Worm (Caenorhabditis elegans): ENCODE measurements around the gene nfyc-1.

Gene nfyc-1

DNA sequence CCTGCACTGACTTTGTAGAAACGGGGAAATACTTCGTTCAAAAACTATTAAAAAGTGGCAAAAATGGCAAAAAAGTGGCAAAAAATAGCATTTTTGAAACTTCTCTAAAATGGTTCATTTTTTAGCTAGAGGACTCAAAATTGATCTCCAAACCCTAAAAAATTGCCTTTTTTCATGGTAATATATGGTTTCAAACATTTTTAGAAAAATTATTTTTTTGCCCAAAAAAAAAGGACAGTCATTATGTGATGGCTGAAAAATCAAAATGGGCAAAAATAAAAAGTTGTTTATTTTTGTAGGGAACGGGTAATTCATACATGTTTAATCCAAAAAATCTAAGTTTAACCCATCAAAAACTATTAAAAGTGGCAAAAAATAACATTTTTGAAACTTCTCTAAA, 44.2 kb downstream of the nfyc-1 start:
- no peak for TF ChIP-seq nhr-11 (tag; optimal IDR thresholded peaks at IDR 0.05)

DNA sequence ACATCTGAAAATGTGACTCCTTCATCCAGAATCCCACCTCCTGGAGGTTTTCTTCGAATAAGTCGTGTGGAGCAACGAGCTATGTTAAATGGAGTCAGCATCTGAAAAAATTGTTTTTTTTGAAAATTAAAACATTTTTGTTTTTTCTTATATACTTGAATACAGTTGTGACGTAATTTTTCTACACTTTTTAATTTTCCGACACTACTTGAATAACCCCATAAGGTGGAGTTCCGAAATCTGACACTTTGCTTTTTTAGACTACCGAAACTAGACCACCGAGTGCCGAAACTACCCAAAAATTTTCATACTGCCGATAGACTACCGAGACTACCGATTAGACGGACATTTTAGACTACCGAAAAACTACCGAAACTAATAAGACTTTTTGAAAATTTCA, 47.7 kb downstream of the nfyc-1 start, which contains the start of gene mcat-1:
Gene mcat-1 (minus strand): TSS at position 101 of the 400 bp plus-strand sequence.
- TF ChIP-seq nfya-1 (tag; optimal IDR thresholded peaks at IDR 0.05; ENCODE audit: insufficient read depth) (no peak), egl-5 (tag; optimal IDR thresholded peaks at IDR 0.05) (no peak), hmg-11 (tag; optimal IDR thresholded peaks at IDR 0.05) (no peak), ztf-11 (tag; optimal IDR thresholded peaks at IDR 0.05) (no peak), aly-2 (tag; optimal IDR thresholded peaks at IDR 0.05) (no peak), elt-2 (tag; optimal IDR thresholded peaks at IDR 0.05) (no peak), daf-12 (tag; optimal IDR thresholded peaks at IDR 0.05) (no peak), skn-1 (tag; optimal IDR thresholded peaks at IDR 0.05) (no peak), unc-62 (GFP tag; optimal IDR thresholded peaks at IDR 0.05) (no peak), pqm-1 (tag; optimal IDR thresholded peaks at IDR 0.05) (no peak), fkh-10 (GFP tag; optimal IDR thresholded peaks at IDR 0.05) (no peak), mml-1 (tag; optimal IDR thresholded peaks at IDR 0.05) (no peak)

All from whole organism, L3 larva.